Fruit fly (Drosophila melanogaster): ENCODE data around the gene CTCF.
A peak's percentile ranks its signal among the peaks of the same experiment; 100 is the strongest.

The CTCF gene

DNA sequence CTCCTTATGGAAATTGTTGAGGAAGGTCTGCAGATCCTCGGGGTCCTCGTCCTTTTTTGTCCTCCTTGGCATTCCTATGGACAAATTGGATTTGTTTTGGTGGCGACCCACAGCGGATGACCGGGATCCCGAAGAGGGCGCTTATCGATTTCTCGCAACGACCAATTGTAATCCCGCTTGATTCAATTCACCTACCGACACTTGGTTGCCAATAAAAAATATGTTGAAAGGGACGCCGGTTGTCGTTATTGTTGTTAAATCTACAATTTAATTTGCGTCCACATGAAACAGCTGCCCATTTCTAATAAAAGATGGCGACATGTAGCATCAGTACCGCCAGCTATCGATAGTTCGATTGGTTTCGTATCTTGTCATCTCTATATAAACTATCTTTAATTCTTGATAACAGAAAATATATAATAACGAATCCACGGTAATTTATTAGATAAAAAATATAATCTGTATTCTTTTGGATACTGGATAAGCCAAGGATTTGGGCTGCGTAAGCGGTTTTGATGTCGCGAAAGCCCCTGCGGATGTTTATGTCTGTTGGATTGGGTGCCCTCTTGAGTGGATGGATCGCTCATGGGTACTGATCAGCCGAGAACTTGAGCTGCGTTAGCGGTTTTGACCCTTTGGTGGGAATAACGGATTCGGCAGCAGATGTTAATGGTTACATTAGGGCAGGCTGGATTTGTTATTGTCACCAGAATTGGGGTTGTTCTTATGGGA is at the start of gene CTCF:
Gene CTCF, minus strand, starts transcription at position 328 of the 732 bp plus-strand sequence.
- TF ChIP-seq Jra (GFP tag; optimal IDR thresholded peaks at IDR 0.05), result peak; percentile 14
- TF ChIP-seq h (GFP tag; optimal IDR thresholded peaks at IDR 0.05), result peak; percentile 56
- no peak for TF ChIP-seq CG9705 (GFP tag; optimal IDR thresholded peaks at IDR 0.05)
- no peak for TF ChIP-seq tai (GFP tag; optimal IDR thresholded peaks at IDR 0.05)
- TF ChIP-seq Dfd (GFP tag; optimal IDR thresholded peaks at IDR 0.05), result no peak
- no peak for TF ChIP-seq Rel (GFP tag; optimal IDR thresholded peaks at IDR 0.05)
- TF ChIP-seq Rel (tag; optimal IDR thresholded peaks at IDR 0.05), result peak; percentile 15
- TF ChIP-seq dsf (GFP tag; optimal IDR thresholded peaks at IDR 0.05; ENCODE audit: borderline replicate concordance), result no peak
- TF ChIP-seq lola (GFP tag; optimal IDR thresholded peaks at IDR 0.05), result no peak
- TF ChIP-seq HLH106 (tag; optimal IDR thresholded peaks at IDR 0.05), result peak; percentile 56
- no peak for TF ChIP-seq pan (optimal IDR thresholded peaks at IDR 0.05)
- TF ChIP-seq brk (GFP tag; optimal IDR thresholded peaks at IDR 0.05), result no peak
- no peak for TF ChIP-seq jim (GFP tag; optimal IDR thresholded peaks at IDR 0.05)
- peak; percentile 50 for TF ChIP-seq rgr (GFP tag; optimal IDR thresholded peaks at IDR 0.05)
- TF ChIP-seq psq (GFP tag; optimal IDR thresholded peaks at IDR 0.05), result peak; percentile 21
- no peak for TF ChIP-seq Vsx2 (GFP tag; optimal IDR thresholded peaks at IDR 0.05; ENCODE audit: partially characterized antibody)
- TF ChIP-seq Myc (optimal IDR thresholded peaks at IDR 0.05), result peak; percentile 80
- TF ChIP-seq br (GFP tag; optimal IDR thresholded peaks at IDR 0.05), result peak; percentile 44
- no peak for TF ChIP-seq Hr78 (GFP tag; optimal IDR thresholded peaks at IDR 0.05)
- TF ChIP-seq GATAd (GFP tag; optimal IDR thresholded peaks at IDR 0.05), result no peak
- no peak for TF ChIP-seq Hnf4 (GFP tag; optimal IDR thresholded peaks at IDR 0.05)
- no peak for TF ChIP-seq sv (GFP tag; optimal IDR thresholded peaks at IDR 0.05)
- no peak for TF ChIP-seq dmrt93B (GFP tag; optimal IDR thresholded peaks at IDR 0.05)
- peak; percentile 37 for TF ChIP-seq OdsH (GFP tag; optimal IDR thresholded peaks at IDR 0.05)
- TF ChIP-seq ey (GFP tag; optimal IDR thresholded peaks at IDR 0.05), result peak; percentile 30
- TF ChIP-seq N (GFP tag; optimal IDR thresholded peaks at IDR 0.05), result no peak
- TF ChIP-seq Hr83 (GFP tag; optimal IDR thresholded peaks at IDR 0.05; ENCODE audit: poor library complexity, severe bottlenecking), result no peak
- no peak for TF ChIP-seq woc (GFP tag; optimal IDR thresholded peaks at IDR 0.05)
- TF ChIP-seq sage (GFP tag; optimal IDR thresholded peaks at IDR 0.05), result no peak
- peak; percentile 16 for TF ChIP-seq Sp1 (GFP tag; optimal IDR thresholded peaks at IDR 0.05)
- no peak for TF ChIP-seq CG32264 (GFP tag; optimal IDR thresholded peaks at IDR 0.05)
- TF ChIP-seq foxo (GFP tag; optimal IDR thresholded peaks at IDR 0.05), result peak in 1 of 2 experiments; percentile 46
- TF ChIP-seq Abd-B (GFP tag; optimal IDR thresholded peaks at IDR 0.05), result no peak
- no peak for TF ChIP-seq fru (GFP tag; optimal IDR thresholded peaks at IDR 0.05)

DNA sequence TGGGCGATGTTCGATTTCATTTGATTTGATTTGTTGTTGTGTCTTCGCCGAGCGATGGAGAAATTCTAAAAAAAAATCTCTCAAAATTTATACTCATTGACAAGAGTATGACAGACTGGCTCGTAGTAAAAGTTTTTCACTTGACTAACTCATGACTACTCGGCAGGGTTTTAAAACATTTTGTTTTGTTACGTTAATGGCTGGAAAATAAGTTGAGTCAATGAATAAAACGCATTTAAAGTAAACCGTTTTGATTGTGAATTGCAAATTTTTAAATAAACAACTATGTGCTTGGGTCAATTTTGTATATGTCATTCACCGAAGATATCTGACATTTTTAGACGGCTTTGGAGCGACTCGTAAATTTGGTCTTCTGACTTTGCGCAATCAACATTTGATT is 47.6 kb upstream of the CTCF start, which contains the start of gene CG8560:
Gene CG8560, minus strand, starts transcription at position 101 of the 400 bp plus-strand sequence.
- TF ChIP-seq jim (GFP tag; optimal IDR thresholded peaks at IDR 0.05) (no peak), Myc (optimal IDR thresholded peaks at IDR 0.05) (no peak), lola (GFP tag; optimal IDR thresholded peaks at IDR 0.05) (no peak), Abd-B (GFP tag; optimal IDR thresholded peaks at IDR 0.05) (no peak), Sp1 (GFP tag; optimal IDR thresholded peaks at IDR 0.05) (no peak), Hnf4 (GFP tag; optimal IDR thresholded peaks at IDR 0.05) (no peak)

DNA sequence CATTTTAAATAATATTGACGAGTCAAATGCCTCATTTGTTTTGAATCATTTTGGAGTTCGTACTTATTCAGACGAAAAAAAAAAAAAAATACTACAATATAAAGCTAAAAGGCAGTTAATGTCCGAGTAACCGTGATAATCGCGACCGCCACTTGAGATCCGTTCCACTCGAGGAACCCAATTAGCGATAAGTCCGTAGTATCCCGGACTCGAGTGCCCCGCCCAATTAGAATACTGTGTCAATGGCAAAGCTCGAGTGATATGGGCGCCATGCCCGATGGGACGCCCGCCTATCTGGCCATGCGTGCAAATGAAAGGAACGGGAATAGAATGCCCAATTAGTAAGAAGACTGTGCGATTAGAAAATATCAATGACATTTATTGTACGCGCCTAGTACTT is 45.5 kb upstream of the CTCF start:
- TF ChIP-seq OdsH (GFP tag; optimal IDR thresholded peaks at IDR 0.05) (no peak), psq (GFP tag; optimal IDR thresholded peaks at IDR 0.05) (no peak), tai (GFP tag; optimal IDR thresholded peaks at IDR 0.05) (no peak), N (GFP tag; optimal IDR thresholded peaks at IDR 0.05) (no peak), rgr (GFP tag; optimal IDR thresholded peaks at IDR 0.05) (no peak)

DNA sequence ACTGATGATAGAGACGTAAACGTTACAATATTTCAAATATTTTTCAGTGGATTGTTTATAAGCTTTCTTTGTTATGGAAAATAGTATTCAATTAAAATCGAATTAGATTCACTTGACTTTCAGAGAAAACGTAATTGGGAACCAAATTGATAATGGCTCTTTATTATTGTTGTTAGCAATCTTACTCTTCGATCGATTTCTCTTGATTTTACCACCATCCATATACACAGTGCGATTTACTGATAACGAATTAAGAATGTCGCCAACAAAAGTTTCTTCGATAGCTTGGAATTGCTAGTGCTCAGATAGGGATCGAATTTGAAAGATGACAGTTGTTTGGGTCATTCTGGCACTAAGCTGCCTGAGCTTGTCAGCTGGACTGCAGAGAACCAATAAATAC is 43.3 kb upstream of the CTCF start, which contains the start of gene CG18417:
Gene CG18417, plus strand, starts transcription at position 301 of the 400 bp plus-strand sequence.
- no peak for TF ChIP-seq dl (GFP tag; optimal IDR thresholded peaks at IDR 0.05; ENCODE audit: insufficient read depth in 1 of 2, partially characterized antibody in 2 of 2)
- no peak for TF ChIP-seq N (GFP tag; optimal IDR thresholded peaks at IDR 0.05)
- no peak for TF ChIP-seq CG9705 (GFP tag; optimal IDR thresholded peaks at IDR 0.05)
- no peak for TF ChIP-seq Jra (GFP tag; optimal IDR thresholded peaks at IDR 0.05)
- TF ChIP-seq HLH106 (tag; optimal IDR thresholded peaks at IDR 0.05), result no peak
- no peak for TF ChIP-seq psq (GFP tag; optimal IDR thresholded peaks at IDR 0.05)
- TF ChIP-seq Vsx2 (GFP tag; optimal IDR thresholded peaks at IDR 0.05; ENCODE audit: partially characterized antibody), result no peak
- TF ChIP-seq CrebA (GFP tag; optimal IDR thresholded peaks at IDR 0.05; ENCODE audit: borderline replicate concordance), result no peak
- no peak for TF ChIP-seq Dfd (GFP tag; optimal IDR thresholded peaks at IDR 0.05)
- no peak for TF ChIP-seq sage (GFP tag; optimal IDR thresholded peaks at IDR 0.05)
- no peak for TF ChIP-seq rgr (GFP tag; optimal IDR thresholded peaks at IDR 0.05)
- no peak for TF ChIP-seq dmrt93B (GFP tag; optimal IDR thresholded peaks at IDR 0.05)
- TF ChIP-seq woc (GFP tag; optimal IDR thresholded peaks at IDR 0.05), result no peak
- no peak for TF ChIP-seq Sp1 (GFP tag; optimal IDR thresholded peaks at IDR 0.05)
- TF ChIP-seq lola (GFP tag; optimal IDR thresholded peaks at IDR 0.05), result no peak
- no peak for TF ChIP-seq brk (GFP tag; optimal IDR thresholded peaks at IDR 0.05)
- no peak for TF ChIP-seq CG32264 (GFP tag; optimal IDR thresholded peaks at IDR 0.05)
- TF ChIP-seq foxo (GFP tag; optimal IDR thresholded peaks at IDR 0.05), result no peak
- TF ChIP-seq h (GFP tag; optimal IDR thresholded peaks at IDR 0.05), result no peak
